Worm (Caenorhabditis elegans) whole organism, L4 larva: ENCODE data around the gene T10B10.4.

Source experiments
- D1046.2 ChIP-seq: fragments of 200-800 bp; sonication (Bioruptor generic); IDR thresholded peaks from 2 replicates; pipeline ENCODE4 v1.3.6; 2022; ENCODE audit warnings: missing genetic modification characterization, missing compliant biosample characterization
- Y105C5A.15 ChIP-seq: fragments of 200-800 bp; sonication (Bioruptor generic); IDR thresholded peaks from 2 replicates; pipeline ENCODE4 v1.3.6; 2022; ENCODE audit warnings: missing genetic modification characterization, missing compliant biosample characterization
- aha-1 ChIP-seq: fragments of 150-350 bp; peaks from one replicate; lab custom pipeline; 2014; ENCODE audit warnings: missing biosample characterization, missing genetic modification characterization
- ceh-20 ChIP-seq: fragments of 200-800 bp; sonication (Bioruptor generic); IDR thresholded peaks from 2 replicates; pipeline ENCODE4 v1.3.6; 2022; ENCODE audit warnings: missing genetic modification reagents, missing genetic modification characterization, missing compliant biosample characterization
- ctbp-1 ChIP-seq: fragments of 200-800 bp; sonication (Bioruptor generic); IDR thresholded peaks from 2 replicates; pipeline ENCODE4 v1.3.6; 2022; ENCODE audit warnings: missing genetic modification reagents, missing genetic modification characterization, missing compliant biosample characterization
- daf-16 ChIP-seq, 3 experiments: sonication (generic microtip); optimal IDR thresholded peaks; 2 replicates each; lab custom pipeline; 2016 to 2017; ENCODE audit warnings: missing genetic modification characterization in 3 of 3, missing genetic modification reagents in 3 of 3, mild to moderate bottlenecking in 2 of 3, missing compliant biosample characterization in 2 of 3, missing biosample characterization in 1 of 3, moderate library complexity in 1 of 3
- daf-8 ChIP-seq: fragments of 200-800 bp; sonication (Bioruptor generic); IDR thresholded peaks from 2 replicates; pipeline ENCODE4 v1.3.6; 2022; ENCODE audit warnings: missing genetic modification characterization, missing compliant biosample characterization
- duxl-1 ChIP-seq: sonication (generic microtip); optimal IDR thresholded peaks from 2 replicates; lab custom pipeline; 2016; ENCODE audit warnings: mild to moderate bottlenecking, missing genetic modification characterization, moderate library complexity, missing compliant biosample characterization; ENCODE audit not compliant: poor library complexity
- egl-43 ChIP-seq: fragments of 200-800 bp; sonication (Bioruptor generic); IDR thresholded peaks from 2 replicates; pipeline ENCODE4 v1.3.6; 2022; ENCODE audit warnings: missing genetic modification reagents, missing genetic modification characterization, missing compliant biosample characterization
- fkh-10 ChIP-seq: fragments of 150-350 bp; optimal IDR thresholded peaks from 2 replicates; lab custom pipeline; 2014; ENCODE audit warnings: missing biosample characterization, missing genetic modification reagents, missing genetic modification characterization
- hlh-11 ChIP-seq: fragments of 200-800 bp; sonication (Bioruptor generic); optimal IDR thresholded peaks from 2 replicates; lab custom pipeline; 2018; ENCODE audit warnings: mild to moderate bottlenecking, missing genetic modification characterization, missing compliant biosample characterization
- hlh-30 ChIP-seq: sonication (generic microtip); optimal IDR thresholded peaks from 2 replicates; lab custom pipeline; 2017; ENCODE audit warnings: antibody characterized with exemption, mild to moderate bottlenecking, missing genetic modification characterization, missing compliant biosample characterization; ENCODE audit not compliant: insufficient read depth
- jun-1 ChIP-seq: fragments of 150-350 bp; optimal IDR thresholded peaks from 2 replicates; lab custom pipeline; 2014; ENCODE audit warnings: missing biosample characterization, missing genetic modification reagents, missing genetic modification characterization
- lim-7 ChIP-seq: fragments of 200-800 bp; sonication (Bioruptor generic); IDR thresholded peaks from 2 replicates; pipeline ENCODE4 v1.3.6; 2022; ENCODE audit warnings: missing genetic modification characterization, missing compliant biosample characterization
- lin-13 ChIP-seq: fragments of 150-350 bp; optimal IDR thresholded peaks from 2 replicates; lab custom pipeline; 2014; ENCODE audit warnings: missing biosample characterization, missing genetic modification reagents, missing genetic modification characterization
- lin-29 ChIP-seq: fragments of 200-800 bp; sonication (Bioruptor generic); IDR thresholded peaks from 2 replicates; pipeline ENCODE4 v1.3.6; 2022; ENCODE audit warnings: missing genetic modification reagents, missing genetic modification characterization, missing compliant biosample characterization
- lin-38 ChIP-seq: fragments of 200-800 bp; sonication (Bioruptor generic); IDR thresholded peaks from 2 replicates; pipeline ENCODE4 v1.3.6; 2022; ENCODE audit warnings: missing genetic modification reagents, missing genetic modification characterization, missing compliant biosample characterization
- lsy-2 ChIP-seq, 2 experiments: fragments of 150-350 bp in 1 of 2; sonication (generic microtip) in 1 of 2; optimal IDR thresholded peaks; 2 replicates each; lab custom pipeline; 2014 to 2017; ENCODE audit warnings: missing biosample characterization in 2 of 2, missing genetic modification characterization in 2 of 2
- madf-5 ChIP-seq, 2 experiments: fragments of 200-800 bp; sonication (Bioruptor generic); IDR thresholded peaks; 2 replicates each; pipeline ENCODE4 v1.3.6; 2022; ENCODE audit warnings: missing compliant biosample characterization in 2 of 2, missing genetic modification characterization in 2 of 2
- madf-9 ChIP-seq: fragments of 200-800 bp; sonication (Bioruptor generic); conservative IDR thresholded peaks from 2 replicates; pipeline ENCODE4 v1.3.6; 2022; ENCODE audit warnings: missing genetic modification reagents, missing genetic modification characterization, missing compliant biosample characterization
- mdl-1 ChIP-seq, 2 experiments: fragments of 150-350 bp in 1 of 2; sonication (generic microtip) in 1 of 2; optimal IDR thresholded peaks; 2 replicates each; lab custom pipeline; 2014 to 2017; ENCODE audit warnings: missing biosample characterization in 2 of 2, missing genetic modification characterization in 2 of 2
- mep-1 ChIP-seq: fragments of 150-350 bp; sonication (generic microtip); optimal IDR thresholded peaks from 3 replicates; lab custom pipeline; 2014; ENCODE audit warnings: missing biosample characterization, missing genetic modification characterization
- mxl-2 ChIP-seq: fragments of 200-800 bp; sonication (Bioruptor generic); conservative IDR thresholded peaks from 2 replicates; pipeline ENCODE4 v1.3.6; 2022; ENCODE audit warnings: missing genetic modification reagents, missing genetic modification characterization, missing compliant biosample characterization
- mxl-3 ChIP-seq: fragments of 200-800 bp; sonication (Bioruptor generic); optimal IDR thresholded peaks from 2 replicates; lab custom pipeline; 2018; ENCODE audit warnings: mild to moderate bottlenecking, missing genetic modification characterization, missing compliant biosample characterization
- nhr-237 ChIP-seq: sonication (generic microtip); optimal IDR thresholded peaks from 2 replicates; lab custom pipeline; 2017; ENCODE audit warnings: missing biosample characterization, missing genetic modification characterization
- nhr-28 ChIP-seq: fragments of 150-350 bp; optimal IDR thresholded peaks from 2 replicates; lab custom pipeline; 2014; ENCODE audit warnings: missing biosample characterization, missing genetic modification characterization
- nhr-41 ChIP-seq: fragments of 200-800 bp; sonication (Bioruptor generic); IDR thresholded peaks from 2 replicates; pipeline ENCODE4 v1.3.6; 2022; ENCODE audit warnings: missing genetic modification reagents, missing genetic modification characterization, missing compliant biosample characterization
- nhr-42 ChIP-seq: fragments of 200-800 bp; sonication (Bioruptor generic); IDR thresholded peaks from 2 replicates; pipeline ENCODE4 v1.3.6; 2022; ENCODE audit warnings: missing genetic modification characterization, missing compliant biosample characterization
- nhr-48 ChIP-seq: sonication (generic microtip); optimal IDR thresholded peaks from 2 replicates; lab custom pipeline; 2016; ENCODE audit warnings: mild to moderate bottlenecking, missing genetic modification characterization, missing compliant biosample characterization
- nhr-76 ChIP-seq: fragments of 150-350 bp; optimal IDR thresholded peaks from 2 replicates; lab custom pipeline; 2014; ENCODE audit warnings: missing biosample characterization, missing genetic modification characterization
- php-3 ChIP-seq: fragments of 200-800 bp; sonication (Bioruptor generic); IDR thresholded peaks from 2 replicates; pipeline ENCODE4 v1.3.6; 2022; ENCODE audit warnings: missing genetic modification reagents, missing genetic modification characterization, missing compliant biosample characterization
- sdz-12 ChIP-seq: fragments of 200-800 bp; sonication (Bioruptor generic); optimal IDR thresholded peaks from 2 replicates; lab custom pipeline; 2018; ENCODE audit warnings: mild to moderate bottlenecking, missing genetic modification characterization, missing compliant biosample characterization
- skn-1 ChIP-seq: fragments of 150-350 bp; optimal IDR thresholded peaks from 2 replicates; lab custom pipeline; 2014; ENCODE audit warnings: missing biosample characterization, missing genetic modification characterization
- snpc-4 ChIP-seq: fragments of 150-350 bp; optimal IDR thresholded peaks from 2 replicates; lab custom pipeline; 2014; ENCODE audit warnings: missing biosample characterization, missing genetic modification characterization
- unc-130 ChIP-seq: sonication (generic microtip); optimal IDR thresholded peaks from 2 replicates; lab custom pipeline; 2016; ENCODE audit warnings: missing genetic modification reagents, missing genetic modification characterization, missing compliant biosample characterization
- unc-62 ChIP-seq, 3 experiments: fragments of 150-350 bp in 1 of 3; sonication (generic microtip); optimal IDR thresholded peaks in 2 of 3; peaks in 1 of 3; 1 replicate in 1 of 3; 2 replicates in 2 of 3; lab custom pipeline; 2014 to 2017; ENCODE audit warnings: missing biosample characterization in 3 of 3, missing genetic modification characterization in 3 of 3, missing genetic modification reagents in 3 of 3, missing genotype in 1 of 3
- vab-7 ChIP-seq: fragments of 200-800 bp; sonication (Bioruptor generic); IDR thresholded peaks from 2 replicates; pipeline ENCODE4 v1.3.6; 2022; ENCODE audit warnings: missing genetic modification reagents, missing genetic modification characterization, missing compliant biosample characterization
- zfp-2 ChIP-seq: sonication (generic microtip); optimal IDR thresholded peaks from 2 replicates; lab custom pipeline; 2016; ENCODE audit warnings: mild to moderate bottlenecking, missing genetic modification characterization, missing compliant biosample characterization

T10B10.4 gene

DNA sequence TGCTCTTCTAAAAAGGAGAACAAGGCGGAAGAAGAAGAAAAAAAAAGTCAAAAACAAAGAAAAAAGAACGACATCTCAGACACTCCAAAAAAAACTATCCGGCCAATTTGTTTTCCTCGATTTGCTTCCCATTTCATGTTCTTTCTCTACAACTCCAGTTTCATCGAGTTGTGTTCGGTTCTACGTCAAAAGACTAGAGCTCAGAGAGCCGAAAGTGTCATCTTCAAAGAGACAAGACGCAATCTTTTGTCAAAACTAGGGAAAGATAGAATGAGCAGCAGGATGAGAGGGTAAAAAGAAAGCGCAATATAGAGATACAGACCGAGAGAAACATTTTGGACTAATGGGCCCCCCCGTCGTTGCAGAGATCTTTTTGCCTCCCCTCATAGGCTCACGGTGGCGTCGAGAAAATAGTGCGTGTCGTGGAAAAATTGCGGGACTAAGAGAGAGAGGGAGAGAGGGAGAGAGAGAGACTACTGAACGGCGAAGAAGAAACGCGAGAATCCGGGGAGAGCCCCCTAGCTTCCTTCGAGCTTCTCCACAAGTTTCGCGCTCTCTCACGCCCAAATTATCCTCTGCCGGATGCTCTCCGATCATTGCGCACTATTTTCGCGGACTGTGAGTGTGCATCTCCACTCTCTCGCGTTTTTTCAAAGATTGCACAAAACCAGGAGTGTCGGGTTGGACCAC lies 792 bp upstream of the T10B10.4 start (continued):
- TF ChIP-seq vab-7 (GFP tag; lab: Robert Waterston, UW) (0 out of 2 replicates have a peak, but pooled peaks have one; percentile 12), ctbp-1 (GFP tag; lab: Robert Waterston, UW) (peak; percentile 84), mdl-1 (tag; optimal IDR thresholded peaks at IDR 0.05; lab: Kevin White, UChicago) (peak in 1 of 2 experiments; percentile 21), D1046.2 (GFP tag; lab: Robert Waterston, UW) (no peak), fkh-10 (GFP tag; lab: Kevin White, UChicago) (no peak), zfp-2 (tag; lab: Kevin White, UChicago) (no peak), mxl-3 (GFP tag; lab: Kevin White, UChicago) (no peak), sdz-12 (GFP tag; lab: Kevin White, UChicago) (no peak), hlh-30 (peak; percentile 11), jun-1 (tag; lab: Kevin White, UChicago) (no peak), lin-13 (no peak), lim-7 (peak; percentile 37; the same call in 1 of the 2 replicates), aha-1 (tag; lab: Kevin White, UChicago) (peak; percentile 97), nhr-41 (GFP tag; lab: Robert Waterston, UW) (no peak), daf-8 (GFP tag; lab: Robert Waterston, UW) (no peak), nhr-237 (tag; lab: Kevin White, UChicago) (no peak), snpc-4 (tag; lab: Kevin White, UChicago) (no peak), nhr-28 (tag; lab: Kevin White, UChicago) (no peak), skn-1 (tag; lab: Kevin White, UChicago) (no peak), Y105C5A.15 (GFP tag; lab: Robert Waterston, UW) (no peak), nhr-48 (peak; percentile 32), duxl-1 (tag; lab: Kevin White, UChicago) (no peak), madf-9 (no peak), ceh-20 (peak; percentile 66; the same call in 1 of the 2 replicates), lin-29 (no peak), madf-5 (GFP tag; IDR thresholded peaks at IDR 0.05; lab: Robert Waterston, UW) (no peak), nhr-76 (tag; lab: Kevin White, UChicago) (no peak), mxl-2 (GFP tag; lab: Robert Waterston, UW) (no peak), unc-130 (GFP tag; lab: Kevin White, UChicago) (no peak), nhr-42 (no peak), php-3 (GFP tag; lab: Robert Waterston, UW) (no peak), daf-16 (GFP tag; optimal IDR thresholded peaks at IDR 0.05; lab: Kevin White, UChicago) (peak in 1 of 2 experiments; percentile 53), daf-16 (tag; optimal IDR thresholded peaks at IDR 0.05; lab: Kevin White, UChicago) (no peak)
- TF ChIP-seq, all 104 proteins: peak for 26

DNA sequence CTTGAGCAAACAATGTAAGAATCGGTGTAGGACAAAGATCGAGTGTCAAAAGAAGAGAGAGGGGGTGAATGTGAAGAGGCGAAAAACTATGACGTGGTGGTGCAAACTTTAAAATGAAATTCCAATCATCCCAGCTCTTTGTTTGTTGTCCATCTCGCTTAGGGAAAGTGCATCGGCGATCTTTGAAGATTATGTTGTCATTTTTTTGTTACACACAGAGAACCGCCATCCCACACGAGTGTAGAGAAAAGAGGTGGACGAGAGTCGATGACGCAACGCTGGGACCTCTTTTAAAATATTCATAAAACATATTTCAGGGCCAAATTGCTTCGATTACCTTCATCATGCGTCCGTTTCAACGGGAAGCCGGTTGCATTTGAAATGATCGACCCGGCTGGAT lies 1.4 kb downstream of the T10B10.4 start:
- TF ChIP-seq daf-16 (GFP tag; optimal IDR thresholded peaks at IDR 0.05; lab: Kevin White, UChicago) (peak in 1 of 2 experiments; percentile 27), daf-16 (tag; optimal IDR thresholded peaks at IDR 0.05; lab: Kevin White, UChicago) (no peak), hlh-11 (tag; lab: Kevin White, UChicago) (peak; percentile 30), lim-7 (no peak), egl-43 (GFP tag; lab: Robert Waterston, UW) (no peak), lin-38 (GFP tag; lab: Robert Waterston, UW) (no peak), mep-1 (peak; percentile 11), unc-62 (GFP tag; optimal IDR thresholded peaks at IDR 0.05 in 1 of 2; lab: Kevin White, UChicago) (peak in 1 of 2 experiments; percentile 65), unc-62 (tag; optimal IDR thresholded peaks at IDR 0.05; lab: Kevin White, UChicago) (no peak), nhr-48 (no peak), lsy-2 (tag; optimal IDR thresholded peaks at IDR 0.05; lab: Kevin White, UChicago) (peak in 1 of 2 experiments; percentile 5)
